Worm (Caenorhabditis elegans) whole organism, late embryonic: ENCODE measurements around the gene pqn-27.

ENCODE experiments used
- nhr-11 ChIP-seq: fragments of 150-350 bp; optimal IDR thresholded peaks from 2 replicates; lab custom pipeline; 2014; ENCODE audit warnings: missing biosample characterization, missing genetic modification characterization
- odd-2 ChIP-seq: sonication (generic microtip); optimal IDR thresholded peaks from 2 replicates; lab custom pipeline; 2017; ENCODE audit warnings: antibody characterized with exemption, mild to moderate bottlenecking, missing genetic modification characterization, missing compliant biosample characterization
- pqm-1 ChIP-seq: sonication (generic microtip); optimal IDR thresholded peaks from 2 replicates; lab custom pipeline; 2016; ENCODE audit warnings: missing genetic modification characterization, missing compliant biosample characterization
- ref-2 ChIP-seq: sonication (generic microtip); optimal IDR thresholded peaks from 2 replicates; lab custom pipeline; 2016; ENCODE audit warnings: missing genetic modification characterization, missing compliant biosample characterization
- tbx-7 ChIP-seq: sonication (generic microtip); optimal IDR thresholded peaks from 2 replicates; lab custom pipeline; 2016; ENCODE audit warnings: missing genotype, missing genetic modification characterization, missing compliant biosample characterization
- unc-55 ChIP-seq: sonication (generic microtip); optimal IDR thresholded peaks from 2 replicates; lab custom pipeline; 2017; ENCODE audit warnings: missing biosample characterization, missing genetic modification reagents, missing genetic modification characterization

ce11 chrII:13508607-13509006 is 48.2 kb upstream of the pqn-27 start:
- no peak for TF ChIP-seq tbx-7 (tag; lab: Kevin White, UChicago)
- TF ChIP-seq odd-2 (tag; lab: Kevin White, UChicago) = no peak
- no peak for TF ChIP-seq ref-2 (tag; lab: Kevin White, UChicago)
- TF ChIP-seq unc-55 (GFP tag; lab: Kevin White, UChicago) = no peak
- no peak for TF ChIP-seq nhr-11 (tag; lab: Kevin White, UChicago)
- TF ChIP-seq pqm-1 (tag; lab: Kevin White, UChicago) = no peak
